Fruit fly (Drosophila melanogaster) whole organism, embryonic: ENCODE measurements around the gene BthD.

ENCODE experiments used
- ATbp ChIP-seq: fragments of 200-800 bp; sonication (Bioruptor generic); optimal IDR thresholded peaks from 2 replicates; lab custom pipeline; 2017; ENCODE audit warnings: missing biosample characterization, mild to moderate bottlenecking, missing genetic modification characterization, missing genetic modification reagents
- CG10267 ChIP-seq: fragments of 200-800 bp; sonication (Bioruptor generic); optimal IDR thresholded peaks from 2 replicates; lab custom pipeline; 2018; ENCODE audit warnings: missing biosample characterization, mild to moderate bottlenecking, missing genetic modification characterization, moderate library complexity
- CG10543 ChIP-seq: fragments of 200-800 bp; sonication (Bioruptor generic); optimal IDR thresholded peaks from 3 replicates; lab custom pipeline; 2017; ENCODE audit warnings: missing biosample characterization, mild to moderate bottlenecking, missing genetic modification characterization, moderate library complexity
- CG11398 ChIP-seq: fragments of 200-800 bp; sonication (Bioruptor generic); optimal IDR thresholded peaks from 2 replicates; lab custom pipeline; 2016; ENCODE audit warnings: missing biosample characterization, missing genetic modification characterization
- CG12219 ChIP-seq: fragments of 200-800 bp; sonication (Bioruptor generic); optimal IDR thresholded peaks from 3 replicates; lab custom pipeline; 2018; ENCODE audit warnings: missing biosample characterization, mild to moderate bottlenecking, missing genetic modification characterization
- CG13296 ChIP-seq: fragments of 200-800 bp; sonication (Bioruptor generic); optimal IDR thresholded peaks from 3 replicates; lab custom pipeline; 2018; ENCODE audit warnings: missing biosample characterization, mild to moderate bottlenecking, missing genetic modification characterization
- CG14050 ChIP-seq: fragments of 200-800 bp; sonication (Bioruptor generic); IDR thresholded peaks from 3 replicates; pipeline ENCODE4 v1.3.6; 2022; ENCODE audit warnings: missing biosample characterization, missing genetic modification characterization
- CG1602 ChIP-seq: fragments of 200-800 bp; sonication (Bioruptor generic); optimal IDR thresholded peaks from 3 replicates; lab custom pipeline; 2016; ENCODE audit warnings: missing biosample characterization, missing genetic modification characterization
- CG16813 ChIP-seq: fragments of 200-800 bp; sonication (Bioruptor generic); IDR thresholded peaks from 3 replicates; pipeline ENCODE4 v1.3.6; 2022; ENCODE audit warnings: missing biosample characterization, missing genetic modification characterization; ENCODE audit not compliant: partially characterized antibody
- CG16815 ChIP-seq: fragments of 200-800 bp; sonication (Bioruptor generic); optimal IDR thresholded peaks from 3 replicates; lab custom pipeline; 2017; ENCODE audit warnings: missing biosample characterization, mild to moderate bottlenecking, missing genetic modification characterization
- CG16863 ChIP-seq: fragments of 200-800 bp; sonication (Bioruptor generic); optimal IDR thresholded peaks from 3 replicates; lab custom pipeline; 2016; ENCODE audit warnings: missing biosample characterization, missing genetic modification characterization
- CG1832 ChIP-seq: fragments of 200-800 bp; sonication (Bioruptor generic); optimal IDR thresholded peaks from 2 replicates; lab custom pipeline; 2017; ENCODE audit warnings: missing biosample characterization, mild to moderate bottlenecking, missing genetic modification characterization, inconsistent platforms
- CG18619 ChIP-seq: fragments of 200-800 bp; sonication (Bioruptor generic); optimal IDR thresholded peaks from 3 replicates; lab custom pipeline; 2017; ENCODE audit warnings: missing biosample characterization, mild to moderate bottlenecking, missing genetic modification characterization
- CG2889 ChIP-seq: fragments of 200-800 bp; sonication (Bioruptor generic); IDR thresholded peaks from 3 replicates; pipeline ENCODE4 v1.3.6; 2022; ENCODE audit warnings: missing biosample characterization, missing genetic modification characterization
- CG6689 ChIP-seq: fragments of 200-800 bp; sonication (Bioruptor generic); IDR thresholded peaks from 2 replicates; pipeline ENCODE4 v1.3.6; 2022; ENCODE audit warnings: missing biosample characterization, missing genetic modification characterization
- CG6765 ChIP-seq: fragments of 200-800 bp; sonication (Bioruptor generic); optimal IDR thresholded peaks from 3 replicates; lab custom pipeline; 2017; ENCODE audit warnings: missing biosample characterization, mild to moderate bottlenecking, missing genetic modification characterization
- CG8281 ChIP-seq: fragments of 200-800 bp; sonication (Bioruptor generic); optimal IDR thresholded peaks from 2 replicates; lab custom pipeline; 2018; ENCODE audit warnings: missing biosample characterization, mild to moderate bottlenecking, missing genetic modification characterization, moderate library complexity
- CG9609 ChIP-seq: fragments of 200-800 bp; sonication (Bioruptor generic); optimal IDR thresholded peaks from 3 replicates; lab custom pipeline; 2016; ENCODE audit warnings: missing biosample characterization, missing genetic modification characterization
- CG9932 ChIP-seq: fragments of 200-800 bp; sonication (Bioruptor generic); IDR thresholded peaks from 2 replicates; pipeline ENCODE4 v1.3.6; 2022; ENCODE audit warnings: missing biosample characterization, missing genetic modification characterization
- Camta ChIP-seq: fragments of 200-800 bp; sonication (Bioruptor generic); optimal IDR thresholded peaks from 2 replicates; lab custom pipeline; 2016; ENCODE audit warnings: missing biosample characterization, missing genetic modification characterization
- Chrac-16 ChIP-seq: fragments of 200-800 bp; sonication (Bioruptor generic); optimal IDR thresholded peaks from 3 replicates; lab custom pipeline; 2016; ENCODE audit warnings: missing biosample characterization, missing genetic modification characterization
- CoRest ChIP-seq: fragments of 200-800 bp; sonication (Bioruptor generic); optimal IDR thresholded peaks from 3 replicates; lab custom pipeline; 2018; ENCODE audit warnings: missing biosample characterization, mild to moderate bottlenecking, missing genetic modification characterization, moderate library complexity
- Doc3 ChIP-seq: fragments of 200-800 bp; sonication (Bioruptor generic); IDR thresholded peaks from 3 replicates; pipeline ENCODE4 v1.3.6; 2022; ENCODE audit warnings: missing biosample characterization, missing genetic modification characterization; ENCODE audit not compliant: partially characterized antibody
- Dp ChIP-seq: fragments of 200-800 bp; sonication (Bioruptor generic); optimal IDR thresholded peaks from 2 replicates; lab custom pipeline; 2018; ENCODE audit warnings: missing biosample characterization, mild to moderate bottlenecking, missing genetic modification characterization, moderate library complexity
- MESR4 ChIP-seq: fragments of 200-800 bp; sonication (Bioruptor generic); optimal IDR thresholded peaks from 2 replicates; lab custom pipeline; 2018; ENCODE audit warnings: missing biosample characterization, mild to moderate bottlenecking, missing genetic modification characterization, moderate library complexity
- Ptx1 ChIP-seq: fragments of 200-800 bp; sonication (Bioruptor generic); IDR thresholded peaks from 2 replicates; pipeline ENCODE4 v1.3.6; 2022; ENCODE audit warnings: missing biosample characterization, missing genetic modification characterization
- Scr ChIP-seq: fragments of 200-800 bp; sonication (Bioruptor generic); IDR thresholded peaks from 2 replicates; pipeline ENCODE4 v1.3.6; 2022; ENCODE audit warnings: missing biosample characterization, missing genetic modification characterization; ENCODE audit not compliant: partially characterized antibody
- Sox100B ChIP-seq: fragments of 200-800 bp; sonication (Bioruptor generic); optimal IDR thresholded peaks from 3 replicates; lab custom pipeline; 2018; ENCODE audit warnings: missing biosample characterization, mild to moderate bottlenecking, missing genetic modification characterization
- Sry-δ ChIP-seq: fragments of 200-800 bp; sonication (Bioruptor generic); optimal IDR thresholded peaks from 2 replicates; lab custom pipeline; 2016; ENCODE audit warnings: missing biosample characterization, missing genetic modification characterization
- al ChIP-seq: fragments of 200-800 bp; sonication (Bioruptor generic); IDR thresholded peaks from 2 replicates; pipeline ENCODE4 v1.3.6; 2022; ENCODE audit warnings: missing biosample characterization, missing genetic modification characterization
- crc ChIP-seq: fragments of 200-800 bp; sonication (Bioruptor generic); optimal IDR thresholded peaks from 2 replicates; lab custom pipeline; 2016; ENCODE audit warnings: missing biosample characterization, missing genetic modification characterization
- en ChIP-seq: fragments of 200-800 bp; sonication (Bioruptor generic); optimal IDR thresholded peaks from 2 replicates; lab custom pipeline; 2016; ENCODE audit warnings: missing biosample characterization, missing genetic modification characterization
- ewg ChIP-seq: fragments of 200-800 bp; sonication (Bioruptor generic); optimal IDR thresholded peaks from 3 replicates; lab custom pipeline; 2017; ENCODE audit warnings: mild to moderate bottlenecking, missing biosample characterization, missing genetic modification reagents, missing genetic modification characterization
- exex ChIP-seq: fragments of 200-800 bp; sonication (Bioruptor generic); optimal IDR thresholded peaks from 4 replicates; lab custom pipeline; 2018; ENCODE audit warnings: missing biosample characterization, mild to moderate bottlenecking, missing genetic modification characterization, moderate library complexity
- gce ChIP-seq: fragments of 200-800 bp; sonication (Bioruptor generic); IDR thresholded peaks from 3 replicates; pipeline ENCODE4 v1.3.6; 2022; ENCODE audit warnings: missing biosample characterization, missing genetic modification characterization
- h ChIP-seq: fragments of >200 bp; optimal IDR thresholded peaks from 2 replicates; lab custom pipeline; 2017
- hb ChIP-seq: fragments of 200-800 bp; sonication (Bioruptor generic); IDR thresholded peaks from 3 replicates; pipeline ENCODE4 v1.3.6; 2022; ENCODE audit warnings: missing biosample characterization, missing genetic modification characterization; ENCODE audit not compliant: partially characterized antibody
- hkb ChIP-seq, 2 experiments: fragments of 200-800 bp in 1 of 2; fragments of >200 bp in 1 of 2; sonication (Bioruptor generic) in 1 of 2; IDR thresholded peaks in 1 of 2; optimal IDR thresholded peaks in 1 of 2; 2 replicates each; pipeline versions ENCODE4 v1.3.6 to Lab custom; 2017 to 2022; ENCODE audit warnings: missing biosample characterization in 1 of 2, missing genetic modification characterization in 1 of 2
- hth ChIP-seq: fragments of >200 bp; optimal IDR thresholded peaks from 2 replicates; lab custom pipeline; 2017; ENCODE audit warnings: inconsistent platforms
- jigr1 ChIP-seq: fragments of 200-800 bp; sonication (Bioruptor generic); IDR thresholded peaks from 3 replicates; pipeline ENCODE4 v1.3.6; 2022; ENCODE audit warnings: missing biosample characterization, missing genetic modification characterization
- lmd ChIP-seq: fragments of 200-800 bp; sonication (Bioruptor generic); IDR thresholded peaks from 2 replicates; pipeline ENCODE4 v1.3.6; 2022; ENCODE audit warnings: missing biosample characterization, missing genetic modification characterization
- luna ChIP-seq: fragments of 200-800 bp; sonication (Bioruptor generic); optimal IDR thresholded peaks from 2 replicates; lab custom pipeline; 2016; ENCODE audit warnings: missing biosample characterization, missing genetic modification characterization
- nerfin-2 ChIP-seq: fragments of 200-800 bp; sonication (Bioruptor generic); IDR thresholded peaks from 2 replicates; pipeline ENCODE4 v1.3.6; 2022; ENCODE audit warnings: missing biosample characterization, missing genetic modification characterization; ENCODE audit not compliant: partially characterized antibody
- p53 ChIP-seq: fragments of 200-800 bp; sonication (Bioruptor generic); optimal IDR thresholded peaks from 2 replicates; lab custom pipeline; 2016; ENCODE audit warnings: missing biosample characterization, missing genetic modification characterization
- peb ChIP-seq: fragments of 200-800 bp; sonication (Bioruptor generic); IDR thresholded peaks from 2 replicates; pipeline ENCODE4 v1.3.6; 2022; ENCODE audit warnings: missing biosample characterization, missing genetic modification characterization
- prd ChIP-seq, 3 experiments: fragments of >200 bp in 2 of 3; fragments of 200-800 bp in 1 of 3; sonication (Bioruptor generic) in 1 of 3; optimal IDR thresholded peaks in 2 of 3; IDR thresholded peaks in 1 of 3; 2 replicates in 2 of 3; 3 replicates in 1 of 3; pipeline versions ENCODE4 v1.3.6 to Lab custom; 2017 to 2022; ENCODE audit warnings: missing biosample characterization in 1 of 3, missing genetic modification characterization in 1 of 3
- rib ChIP-seq: fragments of 200-800 bp; sonication (Bioruptor generic); IDR thresholded peaks from 2 replicates; pipeline ENCODE4 v1.3.6; 2022; ENCODE audit warnings: missing biosample characterization, missing genetic modification characterization
- sqz ChIP-seq: fragments of 200-800 bp; sonication (Bioruptor generic); optimal IDR thresholded peaks from 3 replicates; lab custom pipeline; 2018; ENCODE audit warnings: missing biosample characterization, mild to moderate bottlenecking, missing genetic modification characterization
- tap ChIP-seq: fragments of 200-800 bp; optimal IDR thresholded peaks from 3 replicates; lab custom pipeline; 2019; ENCODE audit warnings: missing biosample characterization, mild to moderate bottlenecking, missing genetic modification characterization, moderate library complexity
- zen ChIP-seq: fragments of 200-800 bp; sonication (Bioruptor generic); optimal IDR thresholded peaks from 3 replicates; lab custom pipeline; 2018; ENCODE audit warnings: missing biosample characterization, mild to moderate bottlenecking, missing genetic modification characterization, moderate library complexity

Gene BthD

DNA sequence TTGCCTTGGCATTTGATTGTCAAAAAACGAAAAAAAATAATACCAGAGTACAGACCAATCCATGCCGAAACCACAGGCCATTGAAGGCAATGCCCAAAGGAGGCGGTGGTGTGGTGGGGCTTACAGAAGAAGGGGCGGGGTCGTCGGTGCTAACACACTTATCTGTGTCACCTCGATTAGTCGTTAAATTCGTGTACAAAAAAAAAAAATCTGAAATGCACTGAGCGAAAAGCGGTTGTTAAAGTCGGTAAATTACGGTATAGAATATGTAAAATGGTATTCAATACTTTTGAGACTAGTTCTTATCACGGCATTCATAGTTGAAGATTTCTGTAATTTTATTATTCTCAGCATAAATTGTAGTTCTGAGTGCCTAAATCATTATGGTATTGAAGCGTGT, 32.0 kb downstream of the BthD start (continued):
- TF ChIP-seq luna (no peak), CG6689 (GFP tag; lab: Robert Waterston, UW) (peak; percentile 71), jigr1 (GFP tag; lab: Robert Waterston, UW) (peak; percentile 51; the same call in 1 of the 3 replicates), Dp (GFP tag; lab: Kevin White, UChicago) (no peak), CG6765 (GFP tag; lab: Kevin White, UChicago) (no peak), CG11398 (GFP tag; lab: Kevin White, UChicago) (no peak), Scr (GFP tag; lab: Robert Waterston, UW) (no peak), rib (no peak), hkb (optimal IDR thresholded peaks at IDR 0.05; lab: Kevin White, UChicago) (no peak), hkb (GFP tag; IDR thresholded peaks at IDR 0.05; lab: Robert Waterston, UW) (peak; percentile 66), zen (tag; lab: Kevin White, UChicago) (peak; percentile 26), hth (no peak), CG18619 (GFP tag; lab: Kevin White, UChicago) (peak; percentile 1), sqz (GFP tag; lab: Kevin White, UChicago) (peak; percentile 84), Doc3 (GFP tag; lab: Robert Waterston, UW) (no peak), Ptx1 (GFP tag; lab: Robert Waterston, UW) (peak; percentile 79), h (lab: Kevin White, UChicago) (no peak), CoRest (tag; lab: Kevin White, UChicago) (peak; percentile 10), CG14050 (GFP tag; lab: Robert Waterston, UW) (no peak; the same call in 2 of the 3 replicates), nerfin-2 (GFP tag; lab: Robert Waterston, UW) (no peak), CG1832 (no peak), CG12219 (GFP tag; lab: Kevin White, UChicago) (peak; percentile 36), CG8281 (tag; lab: Kevin White, UChicago) (no peak), p53 (GFP tag; lab: Kevin White, UChicago) (no peak), peb (peak; percentile 46; the same call in 1 of the 2 replicates), Camta (no peak), exex (peak; percentile 81), CG1602 (peak; percentile 38), CG9609 (peak; percentile 18), en (GFP tag; lab: Kevin White, UChicago) (no peak), CG16863 (GFP tag; lab: Kevin White, UChicago) (peak; percentile 43), tap (tag; lab: Kevin White, UChicago) (peak; percentile 10), CG13296 (GFP tag; lab: Kevin White, UChicago) (peak; percentile 12), hb (GFP tag; lab: Robert Waterston, UW) (no peak), Chrac-16 (GFP tag; lab: Kevin White, UChicago) (peak; percentile 20), gce (GFP tag; lab: Robert Waterston, UW) (0 out of 3 replicates have a peak, but pooled peaks have one; percentile 23), CG10267 (tag; lab: Kevin White, UChicago) (peak; percentile 46), Sry-δ (GFP tag; lab: Kevin White, UChicago) (no peak), ewg (GFP tag; lab: Kevin White, UChicago) (no peak), ATbp (GFP tag; lab: Kevin White, UChicago) (peak; percentile 25), crc (GFP tag; lab: Kevin White, UChicago) (no peak), CG16813 (GFP tag; lab: Robert Waterston, UW) (no peak), CG9932 (GFP tag; lab: Robert Waterston, UW) (no peak), CG2889 (GFP tag; lab: Robert Waterston, UW) (no peak), MESR4 (no peak), lmd (GFP tag; lab: Robert Waterston, UW) (peak; percentile 26; the same call in 1 of the 2 replicates), al (GFP tag; lab: Robert Waterston, UW) (no peak), CG16815 (GFP tag; lab: Kevin White, UChicago) (no peak), CG10543 (GFP tag; lab: Kevin White, UChicago) (no peak), prd (optimal IDR thresholded peaks at IDR 0.05; lab: Kevin White, UChicago) (no peak), prd (GFP tag; IDR thresholded peaks at IDR 0.05; lab: Robert Waterston, UW) (peak; percentile 81), Sox100B (GFP tag; lab: Kevin White, UChicago) (peak; percentile 32)
